Worm (Caenorhabditis elegans) whole organism, dauer: ENCODE measurements around the gene dhs-19.
"Not testable (repeated sequence)": the region's sequence is repeated elsewhere in the genome, so short reads cannot be mapped to it uniquely, and the experiment has no call there.

Experiments
- unc-62 ChIP-seq: sonication (generic microtip); optimal IDR thresholded peaks from 2 replicates; lab custom pipeline; 2017; ENCODE audit warnings: missing biosample characterization, missing genetic modification reagents, missing genetic modification characterization

dhs-19 gene

DNA sequence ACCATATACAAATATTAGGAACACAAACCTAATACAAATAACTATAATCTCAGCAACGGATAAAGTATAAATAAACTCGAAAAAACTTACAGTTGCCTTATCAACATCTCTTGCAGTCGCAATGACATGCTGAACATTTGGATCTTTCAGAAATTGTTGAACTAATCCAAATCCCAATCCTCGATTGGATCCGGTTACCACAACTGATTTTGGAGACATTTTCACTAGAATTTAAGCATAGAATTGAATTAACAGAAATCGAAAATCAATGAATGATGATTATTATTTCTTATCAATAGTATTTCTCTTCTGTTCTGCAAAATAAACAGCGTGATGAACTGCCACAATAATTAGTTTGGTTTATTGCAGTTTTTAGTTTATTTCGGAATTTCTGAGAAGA, 29.9 kb upstream of the dhs-19 start, which contains the start of the genes C55A6.11 and C55A6.7:
TSS of gene C55A6.11 (plus strand) at position 301 of the 400 bp plus-strand sequence.
TSS of gene C55A6.7 (minus strand) at position 316 of the 400 bp plus-strand sequence.
- TF ChIP-seq unc-62 = no peak

DNA sequence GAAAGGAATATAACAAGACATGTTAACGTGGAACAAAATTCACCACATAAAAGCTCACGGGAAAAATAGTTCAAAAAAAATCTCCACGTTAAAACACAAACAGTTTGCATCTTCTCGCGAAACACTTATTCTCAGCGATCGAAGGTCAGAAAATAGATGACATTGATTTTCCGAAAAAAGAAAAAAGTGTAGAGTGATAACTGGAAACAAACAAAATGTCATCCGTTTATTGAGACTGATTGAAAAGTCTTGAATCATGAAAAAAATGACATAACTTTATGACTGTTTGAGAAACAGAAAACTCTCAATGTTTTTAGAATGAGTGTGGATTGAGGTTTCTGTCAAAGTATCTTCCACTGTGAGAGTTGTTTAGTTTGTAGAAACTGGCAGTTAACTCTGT, 27.5 kb upstream of the dhs-19 start, which contains the start of gene C55A6.4:
TSS of gene C55A6.4 (minus strand) at position 101 of the 400 bp plus-strand sequence.
- TF ChIP-seq unc-62 = no peak

DNA sequence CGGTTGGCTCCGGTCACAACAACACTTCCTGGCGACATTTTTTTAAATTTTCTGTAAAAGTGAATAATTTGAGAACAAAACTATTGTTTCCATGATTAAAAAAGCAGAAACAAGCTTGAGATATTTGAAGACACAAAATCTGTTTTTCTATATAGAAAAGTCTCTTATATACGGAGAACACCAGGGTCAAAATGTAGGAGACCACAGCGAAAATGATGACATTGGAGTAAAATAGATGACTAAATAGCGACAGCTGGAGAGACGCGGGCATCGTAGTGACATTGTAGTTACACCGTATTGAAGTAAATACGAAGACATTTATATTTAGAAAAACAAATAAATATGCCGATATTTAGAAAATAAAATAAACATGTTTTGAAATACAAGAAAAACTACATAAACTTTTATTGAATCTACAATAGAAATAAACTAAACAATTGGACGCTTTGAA, 25.9 kb upstream of the dhs-19 start, which contains the start of gene sdz-8:
TSS of gene sdz-8 (minus strand) at position 51 of the 451 bp plus-strand sequence.
- TF ChIP-seq unc-62 = no peak

DNA sequence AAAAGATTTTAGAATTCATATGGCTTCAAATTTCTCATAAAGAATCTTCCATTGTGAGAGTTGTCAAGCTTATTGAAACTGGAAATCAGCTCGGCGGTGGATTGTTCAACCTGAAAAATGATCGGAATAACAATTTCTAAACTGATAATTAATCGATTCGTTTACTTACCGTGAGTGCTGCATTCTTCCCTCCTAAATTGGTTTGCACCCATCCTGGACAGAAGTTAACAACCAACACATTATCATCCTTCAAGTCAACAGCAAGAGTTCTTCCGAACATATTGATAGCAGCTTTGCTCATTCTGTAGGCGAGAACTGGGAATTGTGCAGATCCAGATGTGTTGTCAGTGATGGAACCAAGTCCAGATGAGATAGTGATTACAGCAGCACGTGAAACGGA, 24.9 kb upstream of the dhs-19 start:
- no peak for TF ChIP-seq unc-62

DNA sequence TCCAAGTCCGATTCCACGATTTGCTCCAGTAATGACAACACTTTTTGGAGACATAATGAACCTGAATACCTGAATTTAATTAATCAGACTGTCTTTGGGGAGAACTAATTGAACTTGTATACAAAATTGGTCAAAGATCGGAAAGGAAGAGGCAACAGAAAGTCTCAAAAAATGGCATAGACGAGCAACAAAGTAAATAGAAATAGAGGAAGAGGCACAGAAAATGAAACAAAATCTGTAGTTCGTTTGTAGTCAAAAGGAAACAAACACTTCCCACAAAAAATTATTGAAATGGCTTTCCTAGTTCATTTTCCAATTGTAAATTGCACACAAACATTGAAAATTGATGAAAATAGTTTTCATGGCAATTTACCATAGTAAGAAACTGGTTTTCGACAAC, 24.4 kb upstream of the dhs-19 start, which contains the start of gene C55A6.6:
TSS of gene C55A6.6 (minus strand) at position 61 of the 400 bp plus-strand sequence.
- no peak for TF ChIP-seq unc-62

DNA sequence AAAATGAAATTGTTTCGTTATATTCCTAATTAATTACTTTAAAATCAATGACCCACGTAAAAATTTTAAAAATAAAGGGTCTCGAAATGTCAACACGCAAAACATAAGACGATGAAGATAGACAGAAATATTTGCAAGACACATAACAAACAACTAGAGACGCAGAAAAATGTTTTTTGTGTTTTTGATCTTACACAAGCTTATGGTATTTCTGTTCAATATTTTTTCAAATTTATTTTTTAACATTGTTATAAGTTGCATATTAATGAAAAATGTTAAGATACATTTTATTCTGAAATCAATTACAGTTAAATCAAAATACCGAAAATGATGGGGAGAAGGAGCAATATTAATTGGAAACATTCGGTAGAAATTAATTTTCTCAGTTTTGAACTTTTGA, 23.1 kb upstream of the dhs-19 start, which contains the start of gene C55A6.3:
TSS of gene C55A6.3 (minus strand) at position 101 of the 400 bp plus-strand sequence.
- no peak for TF ChIP-seq unc-62

DNA sequence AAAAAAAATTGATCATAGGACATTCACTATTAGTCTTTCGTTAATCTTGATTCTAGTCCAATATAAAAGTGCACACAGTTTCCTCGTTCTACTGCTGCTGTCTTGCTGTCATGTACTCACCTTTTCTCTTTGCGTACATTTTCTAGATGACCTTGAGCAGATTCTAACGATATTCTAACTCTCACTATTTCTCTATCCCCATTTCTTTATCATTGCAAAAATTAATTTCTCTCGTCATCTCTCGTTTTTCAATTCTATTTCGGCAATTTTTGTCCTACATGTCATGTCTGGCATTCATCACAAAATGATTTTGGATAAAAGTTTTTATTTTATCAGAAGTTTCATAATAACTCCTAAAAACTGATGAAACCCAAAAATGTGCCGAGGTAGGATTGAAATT, 18.5 kb upstream of the dhs-19 start, which contains the start of gene ttll-5:
TSS of gene ttll-5 (plus strand) at position 288 of the 400 bp plus-strand sequence.
- TF ChIP-seq unc-62 = no peak

DNA sequence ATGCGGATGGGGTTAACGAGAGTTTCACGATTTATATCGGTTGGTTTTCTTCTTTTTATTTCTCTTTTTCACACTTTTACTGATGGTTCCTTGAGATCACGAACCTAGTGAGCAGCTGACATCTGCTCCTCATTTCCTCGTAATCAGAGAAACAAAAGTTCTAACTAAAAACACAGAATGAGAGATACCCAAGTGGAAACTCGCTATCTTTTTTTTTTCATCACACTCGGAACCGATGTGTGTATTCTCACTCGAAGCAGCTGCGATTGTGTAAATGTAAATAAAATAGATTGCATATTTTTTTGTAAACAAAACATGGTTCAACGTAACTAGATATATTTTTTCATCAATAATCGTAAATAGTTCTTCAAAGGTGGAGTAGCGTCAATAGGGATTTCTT, 16.1 kb upstream of the dhs-19 start:
- no peak for TF ChIP-seq unc-62

DNA sequence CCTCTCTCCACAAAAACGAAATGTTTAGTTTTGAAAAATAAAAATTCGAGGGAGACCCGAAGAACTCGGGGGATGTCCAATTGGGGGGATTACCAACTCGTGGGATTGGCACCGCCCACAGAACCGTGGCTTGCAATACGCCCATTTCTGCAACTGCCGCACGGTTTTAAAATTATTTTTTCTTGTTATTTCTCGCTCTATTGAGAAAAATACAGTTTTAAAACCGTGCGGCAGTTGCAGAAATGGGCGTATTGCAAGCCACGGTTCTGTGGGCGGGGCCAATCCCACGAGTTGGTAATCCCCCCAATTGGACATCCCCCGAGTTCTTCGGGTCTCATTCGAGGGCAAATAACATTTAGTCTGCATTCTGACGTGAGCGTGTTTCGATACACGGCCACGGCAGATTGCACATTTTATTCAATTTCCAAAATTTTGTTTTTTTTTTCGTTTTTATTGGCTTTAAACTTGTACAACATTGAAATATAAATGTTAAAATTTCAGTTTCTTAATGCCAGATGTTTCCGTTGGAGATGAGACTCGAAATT, 14.6 kb upstream of the dhs-19 start, which contains the start of the genes C55A6.1 and C55A6.10:
TSS of gene C55A6.1 (minus strand) at position 116 of the 545 bp plus-strand sequence.
TSS of gene C55A6.10 (plus strand) at position 495 of the 545 bp plus-strand sequence.
- not testable (repeated sequence) for TF ChIP-seq unc-62

DNA sequence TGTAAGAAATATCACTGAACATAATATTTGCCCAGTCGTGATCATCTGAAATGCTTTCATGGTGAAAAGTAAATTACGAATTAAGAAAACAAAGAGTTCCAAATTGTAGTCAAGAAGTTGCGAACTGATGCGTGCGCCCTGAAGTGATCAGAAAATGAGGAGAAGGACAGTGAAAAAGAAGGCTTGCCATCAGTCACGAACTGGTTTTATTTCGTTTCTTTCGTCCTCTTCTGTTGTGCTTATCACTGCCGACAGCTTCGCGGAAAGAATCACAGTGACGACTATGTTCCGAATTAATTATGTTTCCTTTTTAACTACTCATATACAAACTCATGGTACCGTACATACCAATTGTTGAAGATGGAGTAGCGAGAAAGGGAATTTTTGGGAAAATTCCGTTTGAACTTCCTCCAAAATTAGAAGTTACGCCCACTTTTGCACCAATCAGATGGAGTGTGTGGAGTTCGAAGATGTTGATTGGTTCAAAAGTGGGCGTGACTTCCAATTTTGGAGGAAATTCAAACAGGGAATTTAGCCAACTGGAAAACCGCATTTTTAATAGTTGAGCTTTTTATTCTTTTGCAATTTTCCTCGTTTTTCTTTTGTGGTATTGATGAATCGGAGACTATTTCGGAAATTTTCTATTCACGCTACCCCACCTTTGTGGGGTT, 12.9 kb upstream of the dhs-19 start, which contains the start of gene C55A6.12:
TSS of gene C55A6.12 (minus strand) at position 51 of the 671 bp plus-strand sequence.
- TF ChIP-seq unc-62 = no peak

DNA sequence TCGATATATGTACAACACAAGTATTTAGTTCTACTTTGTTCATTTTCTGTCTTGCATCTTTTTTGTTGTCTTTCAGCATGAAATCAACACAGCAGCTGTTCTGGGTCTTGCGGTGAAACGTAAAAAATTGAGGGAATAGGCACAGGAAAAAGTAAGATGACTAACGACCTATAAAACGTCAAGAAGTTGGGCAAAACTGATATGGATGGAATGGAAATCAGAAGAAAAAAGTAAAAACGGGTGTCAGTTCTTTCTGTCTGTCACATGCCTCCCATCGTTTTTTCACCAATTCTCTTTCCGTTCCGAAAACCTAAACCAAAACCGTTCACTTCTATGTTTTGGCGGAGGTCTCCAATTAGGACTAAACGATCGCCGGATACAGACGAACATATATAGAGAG, 10.7 kb upstream of the dhs-19 start:
- no peak for TF ChIP-seq unc-62

DNA sequence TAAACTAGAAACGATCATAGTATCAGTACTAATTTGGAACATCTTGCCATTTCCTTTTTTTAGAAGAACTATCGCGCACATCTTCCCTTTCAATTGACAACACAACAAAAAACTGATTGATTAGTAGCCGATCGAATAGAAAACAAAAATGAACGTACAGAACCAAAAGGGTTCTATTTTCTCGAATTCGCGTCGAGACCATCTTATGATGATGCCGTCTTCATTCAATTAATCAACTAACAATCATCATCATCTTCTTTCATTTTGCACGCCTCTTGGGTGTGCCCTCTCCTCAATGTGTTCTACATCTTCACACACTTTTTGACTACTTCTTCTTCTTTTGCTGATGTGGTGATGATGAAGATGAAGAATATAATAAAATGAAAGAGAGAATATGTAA, 9.5 kb upstream of the dhs-19 start:
- TF ChIP-seq unc-62 = no peak

DNA sequence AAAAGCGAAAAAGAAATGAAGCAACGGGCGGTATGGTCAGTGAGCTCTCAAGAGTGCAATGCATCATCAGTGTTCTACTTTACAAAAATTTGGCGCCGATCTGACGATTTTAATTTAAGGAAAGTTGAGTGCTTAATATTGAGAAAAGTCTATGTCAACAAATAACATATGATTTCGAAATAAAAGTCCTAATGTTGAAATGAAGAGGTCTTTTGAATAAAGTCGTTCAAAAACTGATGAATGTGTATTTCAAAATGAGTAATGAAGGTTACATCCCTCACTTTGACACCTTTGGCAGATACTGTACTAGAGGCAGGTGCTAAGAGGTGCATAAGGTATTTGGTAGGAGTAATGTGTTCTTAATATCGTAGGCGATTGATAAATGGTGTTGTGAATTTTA, 7.2 kb upstream of the dhs-19 start:
- TF ChIP-seq unc-62 = no peak

DNA sequence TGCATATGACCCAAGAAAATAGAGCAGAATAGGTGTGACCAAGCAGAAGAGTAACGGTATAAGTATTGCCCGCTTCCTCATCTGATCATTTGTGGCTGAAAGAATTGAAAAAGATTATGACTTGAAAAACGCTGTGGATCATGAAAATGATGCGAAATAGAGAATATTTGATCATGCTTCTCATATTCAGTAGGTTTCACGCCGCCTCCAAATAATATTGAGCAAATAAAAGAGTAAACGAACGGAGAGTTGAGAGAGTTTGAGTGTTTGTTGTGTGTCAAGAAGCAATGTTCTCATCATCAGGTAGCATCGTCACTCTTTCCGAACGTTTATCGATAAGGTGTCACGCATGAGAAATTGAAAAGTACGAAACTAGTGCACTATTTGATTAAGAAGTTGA, 6.0 kb upstream of the dhs-19 start, which contains the start of gene htrl-1:
TSS of gene htrl-1 (minus strand) at position 101 of the 400 bp plus-strand sequence.
- no peak for TF ChIP-seq unc-62

DNA sequence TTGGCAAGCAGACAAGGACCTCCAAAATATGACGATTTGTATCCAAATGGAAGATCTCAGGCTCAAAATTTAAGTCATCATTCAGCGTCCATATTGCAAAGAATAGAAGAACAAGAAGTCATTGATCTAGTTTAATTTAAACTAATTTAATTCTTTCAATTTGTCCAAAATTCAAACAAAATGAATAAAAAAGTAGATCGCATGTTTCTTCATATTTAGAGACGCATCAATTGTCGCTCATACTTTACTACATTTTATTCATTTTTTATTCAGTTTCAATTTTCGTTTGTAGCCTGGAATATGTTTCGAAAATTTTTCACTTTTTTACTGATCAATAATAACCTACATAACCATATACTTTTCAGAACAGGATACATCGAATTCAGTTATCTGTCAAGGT, 2.2 kb upstream of the dhs-19 start, which contains the start of gene T11F9.21:
TSS of gene T11F9.21 (plus strand) at position 301 of the 400 bp plus-strand sequence.
- TF ChIP-seq unc-62 = no peak

DNA sequence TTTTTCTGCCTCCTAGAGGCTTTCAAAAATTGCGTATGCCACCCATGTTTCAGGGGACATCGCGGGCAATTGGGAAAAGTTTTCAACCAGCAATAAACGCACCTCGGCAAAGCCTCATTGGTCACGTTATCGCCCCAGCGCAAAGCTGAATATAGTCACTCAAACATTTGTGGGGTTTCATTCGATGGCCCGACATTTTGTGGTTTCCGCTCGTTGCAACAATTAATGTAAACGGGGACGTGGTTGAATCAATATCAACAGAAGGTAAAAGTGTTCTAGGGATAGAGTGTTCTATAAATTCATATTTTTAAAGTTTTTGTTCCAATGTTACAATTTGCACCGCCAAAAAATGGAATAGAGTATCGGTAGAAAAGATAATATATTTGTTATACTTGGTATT, 2.0 kb downstream of the dhs-19 start:
- no peak for TF ChIP-seq unc-62

DNA sequence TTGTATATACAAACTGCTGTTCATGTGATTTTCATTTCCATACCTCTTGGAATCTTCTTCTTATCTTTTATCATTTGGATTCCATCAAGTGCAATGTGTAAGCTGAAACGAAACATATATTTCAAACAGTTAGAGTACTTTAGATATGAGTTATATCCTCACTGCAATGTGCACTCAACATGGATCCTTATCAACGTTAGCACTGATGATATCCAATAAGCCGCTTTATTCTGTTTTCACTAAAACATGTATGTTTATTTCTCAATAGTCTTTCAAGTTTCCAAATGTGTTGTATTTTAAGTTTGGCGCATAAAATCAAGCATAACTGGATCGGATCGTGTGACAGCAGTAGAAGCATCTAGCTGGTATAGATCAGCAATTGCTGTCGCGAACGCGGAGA, 3.6 kb downstream of the dhs-19 start, which contains the start of gene T11F9.10:
TSS of gene T11F9.10 (plus strand) at position 301 of the 400 bp plus-strand sequence.
- no peak for TF ChIP-seq unc-62
